Fruit fly (Drosophila melanogaster): ENCODE results near the gene CG18563.

DNA sequence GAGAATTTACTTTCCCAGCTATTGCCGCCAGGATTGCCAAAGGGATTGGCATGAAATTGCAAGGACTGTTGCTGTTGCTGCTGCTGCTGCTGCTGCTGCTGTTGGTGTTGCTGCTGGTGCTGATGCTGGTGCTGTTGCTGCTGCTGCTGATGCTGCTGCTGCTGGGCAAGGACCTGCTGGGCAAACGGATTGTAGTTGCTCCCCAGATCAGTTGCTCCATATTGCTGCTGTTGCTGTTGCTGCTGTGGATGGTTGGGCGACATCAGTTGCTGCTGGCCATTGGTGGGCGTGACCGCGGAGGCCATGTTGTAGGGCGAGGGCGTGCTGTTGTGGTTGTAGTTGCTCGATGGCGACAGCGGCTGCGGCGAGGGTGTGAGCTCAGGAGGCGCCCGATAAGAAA lies 20.2 kb downstream of the CG18563 start:
- TF ChIP-seq CG8159 (tag; optimal IDR thresholded peaks at IDR 0.05) (no peak), CG15710 (tag; optimal IDR thresholded peaks at IDR 0.05) (no peak), CG4496 (GFP tag; IDR thresholded peaks at IDR 0.05) (no peak), CG12605 (GFP tag; IDR thresholded peaks at IDR 0.05) (no peak)

Measured in whole organism, pupa.